Worm (Caenorhabditis elegans) whole organism, L2 larva: ENCODE data around the gene F53F8.6.

ENCODE experiments used
- ama-1 ChIP-seq: fragments of 150-350 bp; optimal IDR thresholded peaks from 2 replicates; lab custom pipeline; 2018; ENCODE audit warnings: inconsistent platforms
- unc-62 ChIP-seq: fragments of 150-350 bp; optimal IDR thresholded peaks from 2 replicates; lab custom pipeline; 2014; ENCODE audit warnings: missing biosample characterization, missing genetic modification reagents, missing genetic modification characterization
- ztf-11 ChIP-seq: sonication (generic microtip); optimal IDR thresholded peaks from 2 replicates; lab custom pipeline; 2017; ENCODE audit warnings: missing biosample characterization, missing genetic modification characterization

- TF ChIP-seq ama-1 (lab: Kevin White, UChicago): no peak
- TF ChIP-seq ztf-11 (tag; lab: Kevin White, UChicago): no peak
- TF ChIP-seq unc-62 (GFP tag; lab: Kevin White, UChicago): no peak
Measured at ce11 chrV:20656626-20657025, 47.4 kb upstream of the F53F8.6 start.
